Worm (Caenorhabditis elegans) whole organism, late embryonic: Measurements from ENCODE around the gene F44E2.6.

Experiments
- C08G9.2 ChIP-seq: sonication (generic microtip); optimal IDR thresholded peaks from 2 replicates; lab custom pipeline; 2016; ENCODE audit warnings: mild to moderate bottlenecking, missing genetic modification characterization, moderate library complexity, missing compliant biosample characterization
- C38D4.7 ChIP-seq: fragments of 200-800 bp; sonication (Bioruptor generic); optimal IDR thresholded peaks from 2 replicates; lab custom pipeline; 2018; ENCODE audit warnings: mild to moderate bottlenecking, missing genetic modification characterization, moderate library complexity, missing compliant biosample characterization
- F13H6.1 ChIP-seq: sonication (generic microtip); optimal IDR thresholded peaks from 2 replicates; lab custom pipeline; 2016; ENCODE audit warnings: missing genetic modification characterization, missing compliant biosample characterization
- K02D7.2 ChIP-seq: sonication (generic microtip); optimal IDR thresholded peaks from 2 replicates; lab custom pipeline; 2017; ENCODE audit warnings: mild to moderate bottlenecking, missing genetic modification characterization, missing compliant biosample characterization
- K09A11.1 ChIP-seq: sonication (generic microtip); optimal IDR thresholded peaks from 2 replicates; lab custom pipeline; 2017; ENCODE audit warnings: antibody characterized with exemption, mild to moderate bottlenecking, missing genetic modification characterization, missing compliant biosample characterization; ENCODE audit not compliant: insufficient read depth
- ama-1 ChIP-seq: fragments of 150-350 bp; optimal IDR thresholded peaks from 2 replicates; lab custom pipeline; 2014
- ceh-14 ChIP-seq: sonication (generic microtip); optimal IDR thresholded peaks from 2 replicates; lab custom pipeline; 2016; ENCODE audit warnings: missing genotype, missing genetic modification characterization, missing compliant biosample characterization
- ceh-19 ChIP-seq: fragments of 200-800 bp; sonication (Bioruptor generic); optimal IDR thresholded peaks from 2 replicates; lab custom pipeline; 2018; ENCODE audit warnings: mild to moderate bottlenecking, missing genetic modification characterization, missing compliant biosample characterization
- ceh-2 ChIP-seq: sonication (generic microtip); optimal IDR thresholded peaks from 2 replicates; lab custom pipeline; 2016; ENCODE audit warnings: missing genotype, missing genetic modification characterization, missing compliant biosample characterization
- ceh-22 ChIP-seq: sonication (generic microtip); optimal IDR thresholded peaks from 2 replicates; lab custom pipeline; 2017; ENCODE audit warnings: missing biosample characterization, missing genetic modification characterization
- ceh-30 ChIP-seq: fragments of 150-350 bp; optimal IDR thresholded peaks from 2 replicates; lab custom pipeline; 2014; ENCODE audit warnings: missing biosample characterization, missing genetic modification characterization
- ceh-31 ChIP-seq: sonication (generic microtip); optimal IDR thresholded peaks from 2 replicates; lab custom pipeline; 2016; ENCODE audit warnings: missing genetic modification characterization, missing compliant biosample characterization
- ceh-45 ChIP-seq: fragments of 200-800 bp; sonication (Bioruptor generic); IDR thresholded peaks from 2 replicates; pipeline ENCODE4 v1.3.6; 2022; ENCODE audit warnings: missing genetic modification reagents, missing genetic modification characterization, missing compliant biosample characterization
- ceh-48 ChIP-seq: sonication (generic microtip); optimal IDR thresholded peaks from 2 replicates; lab custom pipeline; 2016; ENCODE audit warnings: missing genetic modification characterization, inconsistent platforms, missing compliant biosample characterization
- ceh-6 ChIP-seq: fragments of 200-800 bp; sonication (Bioruptor generic); optimal IDR thresholded peaks from 2 replicates; lab custom pipeline; 2018; ENCODE audit warnings: mild to moderate bottlenecking, missing genetic modification characterization, missing compliant biosample characterization
- ceh-9 ChIP-seq: sonication (generic microtip); optimal IDR thresholded peaks from 2 replicates; lab custom pipeline; 2016; ENCODE audit warnings: mild to moderate bottlenecking, missing genetic modification characterization, inconsistent platforms, missing compliant biosample characterization
- che-1 ChIP-seq: sonication (generic microtip); optimal IDR thresholded peaks from 2 replicates; lab custom pipeline; 2016; ENCODE audit warnings: mild to moderate bottlenecking, missing genetic modification characterization, missing compliant biosample characterization
- dmd-4 ChIP-seq: sonication (generic microtip); optimal IDR thresholded peaks from 2 replicates; lab custom pipeline; 2016; ENCODE audit warnings: borderline replicate concordance, missing genetic modification characterization, missing compliant biosample characterization
- dve-1 ChIP-seq: sonication (generic microtip); optimal IDR thresholded peaks from 2 replicates; lab custom pipeline; 2017; ENCODE audit warnings: antibody characterized with exemption, mild to moderate bottlenecking, missing genetic modification characterization, missing compliant biosample characterization
- elt-2 ChIP-seq: sonication (generic microtip); optimal IDR thresholded peaks from 2 replicates; lab custom pipeline; 2016; ENCODE audit warnings: missing genetic modification reagents, missing genetic modification characterization, missing compliant biosample characterization
- eyg-1 ChIP-seq: sonication (generic microtip); optimal IDR thresholded peaks from 2 replicates; lab custom pipeline; 2016; ENCODE audit warnings: missing genotype, missing genetic modification characterization, missing compliant biosample characterization
- fax-1 ChIP-seq: sonication (generic microtip); optimal IDR thresholded peaks from 2 replicates; lab custom pipeline; 2016; ENCODE audit warnings: missing genotype, missing genetic modification characterization, missing compliant biosample characterization
- fkh-10 ChIP-seq: fragments of 150-350 bp; optimal IDR thresholded peaks from 2 replicates; lab custom pipeline; 2014; ENCODE audit warnings: missing biosample characterization, missing genetic modification reagents, missing genetic modification characterization
- fkh-6 ChIP-seq: sonication (generic microtip); optimal IDR thresholded peaks from 2 replicates; lab custom pipeline; 2016; ENCODE audit warnings: missing genetic modification characterization, missing compliant biosample characterization
- gmeb-2 ChIP-seq: sonication (generic microtip); optimal IDR thresholded peaks from 2 replicates; lab custom pipeline; 2016; ENCODE audit warnings: missing genetic modification characterization, inconsistent platforms, missing compliant biosample characterization
- hlh-15 ChIP-seq: sonication (generic microtip); optimal IDR thresholded peaks from 2 replicates; lab custom pipeline; 2016; ENCODE audit warnings: missing genetic modification characterization, missing compliant biosample characterization
- hlh-30 ChIP-seq: sonication (generic microtip); optimal IDR thresholded peaks from 2 replicates; lab custom pipeline; 2017; ENCODE audit warnings: antibody characterized with exemption, missing genetic modification characterization, missing compliant biosample characterization; ENCODE audit not compliant: insufficient read depth
- hlh-6 ChIP-seq: sonication (generic microtip); optimal IDR thresholded peaks from 2 replicates; lab custom pipeline; 2016; ENCODE audit warnings: missing genotype, missing genetic modification characterization, missing compliant biosample characterization
- hlh-8 ChIP-seq: sonication (generic microtip); optimal IDR thresholded peaks from 2 replicates; lab custom pipeline; 2016; ENCODE audit warnings: missing genotype, missing genetic modification characterization, missing compliant biosample characterization
- lim-6 ChIP-seq: sonication (generic microtip); optimal IDR thresholded peaks from 2 replicates; lab custom pipeline; 2016; ENCODE audit warnings: missing genetic modification characterization, missing compliant biosample characterization
- lin-11 ChIP-seq: fragments of 200-800 bp; sonication (Bioruptor generic); optimal IDR thresholded peaks from 2 replicates; lab custom pipeline; 2018; ENCODE audit warnings: mild to moderate bottlenecking, missing genetic modification characterization, missing compliant biosample characterization
- madf-2 ChIP-seq: sonication (generic microtip); optimal IDR thresholded peaks from 2 replicates; lab custom pipeline; 2017; ENCODE audit warnings: missing genetic modification characterization, missing compliant biosample characterization
- mec-3 ChIP-seq: sonication (generic microtip); optimal IDR thresholded peaks from 2 replicates; lab custom pipeline; 2016; ENCODE audit warnings: borderline replicate concordance, missing genetic modification characterization, missing compliant biosample characterization
- nhr-11 ChIP-seq: fragments of 150-350 bp; optimal IDR thresholded peaks from 2 replicates; lab custom pipeline; 2014; ENCODE audit warnings: missing biosample characterization, missing genetic modification characterization
- npax-4 ChIP-seq: sonication (generic microtip); optimal IDR thresholded peaks from 2 replicates; lab custom pipeline; 2016; ENCODE audit warnings: missing genetic modification characterization, missing compliant biosample characterization
- odd-2 ChIP-seq: sonication (generic microtip); optimal IDR thresholded peaks from 2 replicates; lab custom pipeline; 2017; ENCODE audit warnings: antibody characterized with exemption, mild to moderate bottlenecking, missing genetic modification characterization, missing compliant biosample characterization
- pag-3 ChIP-seq: sonication (generic microtip); optimal IDR thresholded peaks from 2 replicates; lab custom pipeline; 2016; ENCODE audit warnings: missing compliant biosample characterization, missing genetic modification characterization, borderline replicate concordance
- pha-2 ChIP-seq: sonication (generic microtip); optimal IDR thresholded peaks from 2 replicates; lab custom pipeline; 2017; ENCODE audit warnings: mild to moderate bottlenecking, missing genetic modification characterization, missing compliant biosample characterization
- pha-4 ChIP-seq: fragments of 150-350 bp; optimal IDR thresholded peaks from 2 replicates; lab custom pipeline; 2018; ENCODE audit warnings: missing biosample characterization, missing genetic modification reagents, missing genetic modification characterization
- pqm-1 ChIP-seq: sonication (generic microtip); optimal IDR thresholded peaks from 2 replicates; lab custom pipeline; 2016; ENCODE audit warnings: missing genetic modification characterization, missing compliant biosample characterization
- ref-2 ChIP-seq: sonication (generic microtip); optimal IDR thresholded peaks from 2 replicates; lab custom pipeline; 2016; ENCODE audit warnings: missing genetic modification characterization, missing compliant biosample characterization
- sox-2 ChIP-seq: fragments of 200-800 bp; sonication (Bioruptor generic); IDR thresholded peaks from 2 replicates; pipeline ENCODE4 v1.3.6; 2022; ENCODE audit warnings: missing genetic modification reagents, missing genetic modification characterization, missing compliant biosample characterization
- sox-4 ChIP-seq: sonication (generic microtip); optimal IDR thresholded peaks from 2 replicates; lab custom pipeline; 2017; ENCODE audit warnings: mild to moderate bottlenecking, missing genetic modification characterization, inconsistent platforms, missing compliant biosample characterization
- tbx-7 ChIP-seq: sonication (generic microtip); optimal IDR thresholded peaks from 2 replicates; lab custom pipeline; 2016; ENCODE audit warnings: missing genotype, missing genetic modification characterization, missing compliant biosample characterization
- ttx-3 ChIP-seq: sonication (generic microtip); optimal IDR thresholded peaks from 2 replicates; lab custom pipeline; 2016; ENCODE audit warnings: missing genetic modification reagents, missing genetic modification characterization, missing compliant biosample characterization
- unc-3 ChIP-seq, 2 experiments: fragments of 200-800 bp in 1 of 2; sonication (Bioruptor generic) in 1 of 2; sonication (generic microtip) in 1 of 2; conservative IDR thresholded peaks in 1 of 2; optimal IDR thresholded peaks in 1 of 2; 2 replicates each; pipeline versions ENCODE4 v1.3.6 to Lab custom; 2016 to 2022; ENCODE audit warnings: missing compliant biosample characterization in 2 of 2, missing genetic modification characterization in 2 of 2, missing genetic modification reagents in 1 of 2
- unc-42 ChIP-seq: sonication (generic microtip); optimal IDR thresholded peaks from 2 replicates; lab custom pipeline; 2016; ENCODE audit warnings: missing genotype, missing genetic modification characterization, missing compliant biosample characterization
- unc-55 ChIP-seq: sonication (generic microtip); optimal IDR thresholded peaks from 2 replicates; lab custom pipeline; 2017; ENCODE audit warnings: missing biosample characterization, missing genetic modification reagents, missing genetic modification characterization
- unc-86 ChIP-seq: sonication (generic microtip); optimal IDR thresholded peaks from 2 replicates; lab custom pipeline; 2016; ENCODE audit warnings: missing genetic modification characterization, missing compliant biosample characterization
- ztf-16 ChIP-seq: sonication (generic microtip); optimal IDR thresholded peaks from 2 replicates; lab custom pipeline; 2017; ENCODE audit warnings: missing genetic modification characterization, missing compliant biosample characterization

Gene F44E2.6

ce11 chrIII:8866038-8866437, 21.0 kb upstream of the F44E2.6 start:
- TF ChIP-seq unc-3 (GFP tag; conservative IDR thresholded peaks at IDR 0.05; lab: Robert Waterston, UW) = no peak
- no peak for TF ChIP-seq unc-3 (tag; optimal IDR thresholded peaks at IDR 0.05; lab: Kevin White, UChicago)
- TF ChIP-seq, all 69 proteins: peak for 0

DNA sequence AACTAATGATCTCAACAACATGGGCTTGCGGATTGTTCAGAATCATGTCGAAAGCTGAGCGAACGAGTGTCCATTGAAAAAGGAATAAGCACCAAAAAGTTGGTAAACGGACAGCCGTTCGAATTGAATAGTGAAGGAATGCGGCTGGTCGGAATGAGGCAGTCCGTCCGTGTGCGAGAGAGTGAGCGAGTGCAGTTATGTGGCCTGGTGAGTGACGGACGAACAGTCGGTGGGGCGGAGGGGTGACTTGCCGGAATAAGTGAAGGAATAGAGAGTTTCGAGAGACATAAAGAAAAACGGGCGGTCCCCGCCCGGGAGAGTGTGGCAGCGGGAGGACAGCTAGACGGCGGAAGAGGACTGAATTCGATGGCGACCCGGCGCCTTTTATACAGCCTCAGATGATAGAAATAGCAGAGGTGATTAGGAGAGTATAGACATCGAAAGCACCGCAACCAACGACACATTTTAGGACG, 20.3 kb upstream of the F44E2.6 start:
- TF ChIP-seq pqm-1 (tag; lab: Kevin White, UChicago) (no peak), nhr-11 (tag; lab: Kevin White, UChicago) (no peak), gmeb-2 (tag; lab: Kevin White, UChicago) (peak; percentile 10), ceh-9 (no peak), F13H6.1 (peak; percentile 41), pha-2 (no peak), C08G9.2 (peak; percentile 36), ceh-30 (tag; lab: Kevin White, UChicago) (peak; percentile 35), sox-2 (GFP tag; lab: Robert Waterston, UW) (no peak), ref-2 (tag; lab: Kevin White, UChicago) (peak; percentile 73), ttx-3 (tag; lab: Kevin White, UChicago) (no peak), lim-6 (tag; lab: Kevin White, UChicago) (no peak), dve-1 (tag; lab: Kevin White, UChicago) (no peak), eyg-1 (tag; lab: Kevin White, UChicago) (peak; percentile 43), fkh-6 (tag; lab: Kevin White, UChicago) (peak; percentile 3), ceh-22 (no peak), unc-86 (tag; lab: Kevin White, UChicago) (no peak), che-1 (tag; lab: Kevin White, UChicago) (no peak), hlh-8 (tag; lab: Kevin White, UChicago) (no peak), fkh-10 (GFP tag; lab: Kevin White, UChicago) (no peak), odd-2 (tag; lab: Kevin White, UChicago) (no peak), ztf-16 (no peak), hlh-6 (tag; lab: Kevin White, UChicago) (no peak), ama-1 (peak; percentile 13), ceh-19 (GFP tag; lab: Kevin White, UChicago) (no peak), ceh-14 (tag; lab: Kevin White, UChicago) (peak; percentile 64), K09A11.1 (no peak), npax-4 (tag; lab: Kevin White, UChicago) (no peak), K02D7.2 (tag; lab: Kevin White, UChicago) (no peak), pha-4 (tag; lab: Kevin White, UChicago) (no peak), ceh-6 (GFP tag; lab: Kevin White, UChicago) (peak; percentile 54), madf-2 (tag; lab: Kevin White, UChicago) (no peak), fax-1 (no peak), mec-3 (peak; percentile 6), C38D4.7 (GFP tag; lab: Kevin White, UChicago) (peak; percentile 10), ceh-2 (tag; lab: Kevin White, UChicago) (no peak), hlh-30 (tag; lab: Kevin White, UChicago) (no peak), ceh-45 (GFP tag; lab: Robert Waterston, UW) (no peak), unc-55 (GFP tag; lab: Kevin White, UChicago) (peak; percentile 17), unc-42 (tag; lab: Kevin White, UChicago) (no peak), ceh-31 (tag; lab: Kevin White, UChicago) (peak; percentile 68), dmd-4 (tag; lab: Kevin White, UChicago) (peak; percentile 65), pag-3 (no peak), hlh-15 (tag; lab: Kevin White, UChicago) (no peak), sox-4 (tag; lab: Kevin White, UChicago) (no peak), lin-11 (no peak), unc-3 (GFP tag; conservative IDR thresholded peaks at IDR 0.05; lab: Robert Waterston, UW) (no peak), unc-3 (tag; optimal IDR thresholded peaks at IDR 0.05; lab: Kevin White, UChicago) (no peak), ceh-48 (tag; lab: Kevin White, UChicago) (no peak), elt-2 (tag; lab: Kevin White, UChicago) (no peak), tbx-7 (tag; lab: Kevin White, UChicago) (no peak)
